Fruit fly (Drosophila melanogaster) whole organism, pupa: ENCODE results near the gene Best3.

Experiments used
- CG10348 ChIP-seq: fragments of 200-800 bp; sonication (Bioruptor generic); IDR thresholded peaks from 2 replicates; pipeline ENCODE4 v1.3.6; 2022; ENCODE audit warnings: missing biosample characterization, missing genetic modification characterization
- CG12605 ChIP-seq: fragments of 200-800 bp; sonication (Bioruptor generic); IDR thresholded peaks from 2 replicates; pipeline ENCODE4 v1.3.6; 2022; ENCODE audit warnings: missing biosample characterization, missing genetic modification characterization
- CG13204 ChIP-seq: fragments of 200-800 bp; sonication (Bioruptor generic); optimal IDR thresholded peaks from 2 replicates; lab custom pipeline; 2018; ENCODE audit warnings: missing biosample characterization, mild to moderate bottlenecking, missing genetic modification characterization, moderate library complexity
- CG14655 ChIP-seq: fragments of 200-800 bp; sonication (Bioruptor generic); optimal IDR thresholded peaks from 3 replicates; lab custom pipeline; 2017; ENCODE audit warnings: mild to moderate bottlenecking, missing biosample characterization, missing genetic modification reagents, missing genetic modification characterization
- CG15710 ChIP-seq: fragments of 200-800 bp; sonication (Bioruptor generic); optimal IDR thresholded peaks from 2 replicates; lab custom pipeline; 2018; ENCODE audit warnings: missing biosample characterization, mild to moderate bottlenecking, missing genetic modification characterization, moderate library complexity
- CG17806 ChIP-seq: fragments of 200-800 bp; sonication (Bioruptor generic); optimal IDR thresholded peaks from 2 replicates; lab custom pipeline; 2018; ENCODE audit warnings: missing biosample characterization, mild to moderate bottlenecking, missing genetic modification characterization, moderate library complexity
- CG32121 ChIP-seq: fragments of 200-800 bp; sonication (Bioruptor generic); IDR thresholded peaks from 2 replicates; pipeline ENCODE4 v1.3.6; 2022; ENCODE audit warnings: missing biosample characterization, missing genetic modification characterization
- CG34367 ChIP-seq: fragments of 200-800 bp; sonication (Bioruptor generic); optimal IDR thresholded peaks from 2 replicates; lab custom pipeline; 2018; ENCODE audit warnings: missing biosample characterization, mild to moderate bottlenecking, missing genetic modification characterization
- CG4496 ChIP-seq: fragments of 200-800 bp; sonication (Bioruptor generic); IDR thresholded peaks from 3 replicates; pipeline ENCODE4 v1.3.6; 2022; ENCODE audit warnings: missing biosample characterization, missing genetic modification characterization
- CG8159 ChIP-seq: fragments of 200-800 bp; sonication (Bioruptor generic); optimal IDR thresholded peaks from 3 replicates; lab custom pipeline; 2018; ENCODE audit warnings: missing biosample characterization, mild to moderate bottlenecking, missing genetic modification characterization, moderate library complexity
- CG8301 ChIP-seq: fragments of 200-800 bp; sonication (Bioruptor generic); optimal IDR thresholded peaks from 2 replicates; lab custom pipeline; 2018; ENCODE audit warnings: missing biosample characterization, mild to moderate bottlenecking, missing genetic modification characterization
- CG9948 ChIP-seq: fragments of 200-800 bp; sonication (Bioruptor generic); optimal IDR thresholded peaks from 2 replicates; lab custom pipeline; 2018; ENCODE audit warnings: missing biosample characterization, mild to moderate bottlenecking, missing genetic modification characterization, moderate library complexity
- D1 ChIP-seq: fragments of 200-800 bp; sonication (Bioruptor generic); optimal IDR thresholded peaks from 2 replicates; lab custom pipeline; 2018; ENCODE audit warnings: missing biosample characterization, mild to moderate bottlenecking, missing genetic modification characterization, moderate library complexity
- EcR ChIP-seq: fragments of 200-800 bp; sonication (Bioruptor generic); optimal IDR thresholded peaks from 3 replicates; lab custom pipeline; 2019; ENCODE audit warnings: missing biosample characterization, missing genetic modification characterization, mild to moderate bottlenecking, moderate library complexity, missing genetic modification reagents
- Ets98B ChIP-seq: fragments of 200-800 bp; sonication (Bioruptor generic); IDR thresholded peaks from 2 replicates; pipeline ENCODE4 v1.3.6; 2022; ENCODE audit warnings: missing biosample characterization, missing genetic modification characterization
- Pif1A ChIP-seq: fragments of 200-800 bp; sonication (Bioruptor generic); optimal IDR thresholded peaks from 3 replicates; lab custom pipeline; 2016; ENCODE audit warnings: missing biosample characterization, missing genetic modification characterization
- Pif1B ChIP-seq: fragments of 200-800 bp; sonication (Bioruptor generic); optimal IDR thresholded peaks from 3 replicates; lab custom pipeline; 2016; ENCODE audit warnings: missing biosample characterization, missing genetic modification characterization
- Snoo ChIP-seq: fragments of 200-800 bp; sonication (Bioruptor generic); optimal IDR thresholded peaks from 3 replicates; lab custom pipeline; 2017; ENCODE audit warnings: missing biosample characterization, mild to moderate bottlenecking, missing genetic modification characterization, inconsistent platforms
- fd96Ca ChIP-seq: fragments of 200-800 bp; sonication (Bioruptor generic); IDR thresholded peaks from 3 replicates; pipeline ENCODE4 v1.3.6; 2022; ENCODE audit warnings: missing biosample characterization, missing genetic modification characterization
- gl ChIP-seq: fragments of 200-800 bp; sonication (Bioruptor generic); optimal IDR thresholded peaks from 2 replicates; lab custom pipeline; 2018; ENCODE audit warnings: missing biosample characterization, mild to moderate bottlenecking, missing genetic modification characterization
- rn ChIP-seq: fragments of 200-800 bp; sonication (Bioruptor generic); IDR thresholded peaks from 2 replicates; pipeline ENCODE4 v1.3.6; 2022; ENCODE audit warnings: missing biosample characterization, missing genetic modification characterization

Best3 gene

dm6 chr3L:15330161-15330542 is 27.6 kb upstream of the Best3 start:
- TF ChIP-seq CG10348 (GFP tag; lab: Robert Waterston, UW) (no peak), CG15710 (tag; lab: Kevin White, UChicago) (no peak), CG13204 (no peak), EcR (GFP tag; lab: Kevin White, UChicago) (no peak), gl (no peak), CG34367 (tag; lab: Kevin White, UChicago) (no peak), rn (GFP tag; lab: Robert Waterston, UW) (no peak), fd96Ca (GFP tag; lab: Robert Waterston, UW) (no peak), CG8159 (tag; lab: Kevin White, UChicago) (no peak), CG4496 (GFP tag; lab: Robert Waterston, UW) (no peak), Ets98B (GFP tag; lab: Robert Waterston, UW) (no peak), CG17806 (tag; lab: Kevin White, UChicago) (no peak), Pif1A (GFP tag; lab: Kevin White, UChicago) (no peak), Snoo (no peak), CG9948 (tag; lab: Kevin White, UChicago) (no peak), CG8301 (tag; lab: Kevin White, UChicago) (no peak), D1 (no peak), Pif1B (GFP tag; lab: Kevin White, UChicago) (no peak), CG32121 (no peak)

- TF ChIP-seq rn (GFP tag; lab: Robert Waterston, UW) (no peak), CG12605 (no peak), fd96Ca (GFP tag; lab: Robert Waterston, UW) (no peak), D1 (no peak), CG13204 (no peak), Ets98B (GFP tag; lab: Robert Waterston, UW) (no peak), CG15710 (tag; lab: Kevin White, UChicago) (no peak), CG4496 (GFP tag; lab: Robert Waterston, UW) (no peak), CG10348 (GFP tag; lab: Robert Waterston, UW) (no peak), CG32121 (no peak), CG34367 (tag; lab: Kevin White, UChicago) (no peak), CG9948 (tag; lab: Kevin White, UChicago) (no peak), gl (no peak), Pif1B (GFP tag; lab: Kevin White, UChicago) (no peak), CG8159 (tag; lab: Kevin White, UChicago) (no peak), CG8301 (tag; lab: Kevin White, UChicago) (no peak), Snoo (no peak), Pif1A (GFP tag; lab: Kevin White, UChicago) (no peak)
These were observed 26.9 kb upstream of the Best3 start for dm6 chr3L:15329261-15330160.

dm6 chr3L:15325445-15325844 is 22.9 kb upstream of the Best3 start:
- TF ChIP-seq Pif1B (GFP tag; lab: Kevin White, UChicago) (no peak), CG32121 (no peak), fd96Ca (GFP tag; lab: Robert Waterston, UW) (no peak)

- TF ChIP-seq Pif1B (GFP tag; lab: Kevin White, UChicago) (no peak), CG14655 (no peak), CG4496 (GFP tag; lab: Robert Waterston, UW) (no peak), CG9948 (tag; lab: Kevin White, UChicago) (no peak), CG32121 (no peak), Pif1A (GFP tag; lab: Kevin White, UChicago) (no peak), CG34367 (tag; lab: Kevin White, UChicago) (no peak), EcR (GFP tag; lab: Kevin White, UChicago) (no peak), Snoo (no peak), CG10348 (GFP tag; lab: Robert Waterston, UW) (no peak), Ets98B (GFP tag; lab: Robert Waterston, UW) (no peak), rn (GFP tag; lab: Robert Waterston, UW) (no peak), D1 (no peak)
These were observed 19.6 kb upstream of the Best3 start for dm6 chr3L:15322173-15322572.

- TF ChIP-seq Snoo, result no peak
- no peak for TF ChIP-seq CG14655
- TF ChIP-seq CG13204, result no peak
- no peak for TF ChIP-seq CG12605
- no peak for TF ChIP-seq CG32121
- TF ChIP-seq Ets98B (GFP tag; lab: Robert Waterston, UW), result no peak
- no peak for TF ChIP-seq gl
- no peak for TF ChIP-seq CG10348 (GFP tag; lab: Robert Waterston, UW)
- TF ChIP-seq CG9948 (tag; lab: Kevin White, UChicago), result no peak
- TF ChIP-seq CG8159 (tag; lab: Kevin White, UChicago), result no peak
- TF ChIP-seq rn (GFP tag; lab: Robert Waterston, UW), result no peak
- TF ChIP-seq CG4496 (GFP tag; lab: Robert Waterston, UW), result no peak
These were observed 18.4 kb upstream of the Best3 start for dm6 chr3L:15321001-15321438.

- no peak for TF ChIP-seq Pif1B (GFP tag; lab: Kevin White, UChicago)
These were observed 17.7 kb upstream of the Best3 start for dm6 chr3L:15320241-15320640.
